Worm (Caenorhabditis elegans) whole organism, L4 larva: Measurements from ENCODE around the gene pik-1.
A peak's percentile ranks its signal among the peaks of the same experiment; 100 is the strongest.

Source experiments
- F10B5.3 ChIP-seq: sonication (generic microtip); optimal IDR thresholded peaks from 2 replicates; lab custom pipeline; 2016; ENCODE audit warnings: mild to moderate bottlenecking, missing genetic modification characterization, missing compliant biosample characterization
- R02D3.7 ChIP-seq: fragments of 150-350 bp; sonication (generic microtip); optimal IDR thresholded peaks from 3 replicates; lab custom pipeline; 2014; ENCODE audit warnings: missing biosample characterization, missing genetic modification characterization
- Y5F2A.4 ChIP-seq: fragments of 200-800 bp; sonication (Bioruptor generic); optimal IDR thresholded peaks from 2 replicates; lab custom pipeline; 2018; ENCODE audit warnings: mild to moderate bottlenecking, missing genetic modification characterization, missing compliant biosample characterization
- ama-1 ChIP-seq: fragments of 150-350 bp; optimal IDR thresholded peaks from 2 replicates; lab custom pipeline; 2014; ENCODE audit warnings: inconsistent platforms, mixed read lengths
- daf-12 ChIP-seq: fragments of 150-350 bp; optimal IDR thresholded peaks from 2 replicates; lab custom pipeline; 2014; ENCODE audit warnings: missing biosample characterization, missing genetic modification reagents, missing genetic modification characterization
- dpl-1 ChIP-seq: fragments of 150-350 bp; optimal IDR thresholded peaks from 2 replicates; lab custom pipeline; 2014; ENCODE audit warnings: missing biosample characterization, missing genetic modification reagents, missing genetic modification characterization
- duxl-1 ChIP-seq: sonication (generic microtip); optimal IDR thresholded peaks from 2 replicates; lab custom pipeline; 2016; ENCODE audit warnings: mild to moderate bottlenecking, missing genetic modification characterization, moderate library complexity, missing compliant biosample characterization; ENCODE audit not compliant: poor library complexity
- fkh-10 ChIP-seq: fragments of 150-350 bp; optimal IDR thresholded peaks from 2 replicates; lab custom pipeline; 2014; ENCODE audit warnings: missing biosample characterization, missing genetic modification reagents, missing genetic modification characterization
- lin-39 ChIP-seq: fragments of 150-350 bp; optimal IDR thresholded peaks from 2 replicates; lab custom pipeline; 2014; ENCODE audit warnings: missing biosample characterization, missing genetic modification reagents, missing genetic modification characterization
- mdl-1 ChIP-seq, 2 experiments: fragments of 150-350 bp in 1 of 2; sonication (generic microtip) in 1 of 2; optimal IDR thresholded peaks; 2 replicates each; lab custom pipeline; 2014 to 2017; ENCODE audit warnings: missing biosample characterization in 2 of 2, missing genetic modification characterization in 2 of 2
- nhr-10 ChIP-seq: fragments of 150-350 bp; optimal IDR thresholded peaks from 2 replicates; lab custom pipeline; 2014; ENCODE audit warnings: missing biosample characterization, missing genetic modification characterization
- snpc-4 ChIP-seq: fragments of 150-350 bp; optimal IDR thresholded peaks from 2 replicates; lab custom pipeline; 2014; ENCODE audit warnings: missing biosample characterization, missing genetic modification characterization
- spr-1 ChIP-seq: sonication (generic microtip); optimal IDR thresholded peaks from 2 replicates; lab custom pipeline; 2016; ENCODE audit warnings: mild to moderate bottlenecking, missing genetic modification characterization, missing compliant biosample characterization
- ztf-11 ChIP-seq: fragments of 150-350 bp; optimal IDR thresholded peaks from 2 replicates; lab custom pipeline; 2014; ENCODE audit warnings: missing biosample characterization, missing genetic modification characterization

DNA sequence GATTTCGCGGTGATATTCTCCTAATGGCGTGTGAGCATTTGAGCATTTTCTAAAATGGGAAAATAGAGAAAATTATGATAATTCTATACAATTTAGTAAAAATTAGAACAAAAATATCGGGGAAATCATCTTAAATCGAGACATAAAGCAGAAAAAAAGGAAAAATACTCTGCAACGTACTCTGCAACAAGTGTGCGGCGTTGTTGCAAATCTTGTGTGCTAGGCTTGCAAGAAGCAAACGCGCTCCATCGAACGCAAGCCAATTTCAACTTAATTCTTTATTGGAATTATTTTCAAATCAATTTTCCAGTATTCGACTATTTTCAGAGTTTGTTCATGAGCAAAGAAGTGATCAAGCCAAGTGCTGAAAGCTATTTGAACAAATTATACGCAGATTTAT, 29.8 kb upstream of the pik-1 start, which contains the start of the genes Y62E10A.20, Y62E10A.23 and mdt-9:
- TF ChIP-seq R02D3.7 (tag; lab: Kevin White, UChicago): no peak
- TF ChIP-seq daf-12 (tag; lab: Kevin White, UChicago): no peak
- no peak for TF ChIP-seq nhr-10 (tag; lab: Kevin White, UChicago)
- TF ChIP-seq dpl-1 (GFP tag; lab: Kevin White, UChicago): peak; percentile 74
- no peak for TF ChIP-seq snpc-4 (tag; lab: Kevin White, UChicago)
- TF ChIP-seq spr-1 (tag; lab: Kevin White, UChicago): peak; percentile 0
- TF ChIP-seq duxl-1 (tag; lab: Kevin White, UChicago): no peak
- TF ChIP-seq fkh-10 (GFP tag; lab: Kevin White, UChicago): no peak
- TF ChIP-seq lin-39 (tag; lab: Kevin White, UChicago): no peak
- TF ChIP-seq Y5F2A.4 (GFP tag; lab: Kevin White, UChicago): no peak
- no peak for TF ChIP-seq ztf-11 (tag; lab: Kevin White, UChicago)
- peak; percentile 20 for TF ChIP-seq ama-1 (lab: Kevin White, UChicago)
- TF ChIP-seq F10B5.3: no peak
- TF ChIP-seq mdl-1 (tag; optimal IDR thresholded peaks at IDR 0.05; lab: Kevin White, UChicago): no peak
